Fruit fly (Drosophila melanogaster) whole organism, embryonic: ENCODE measurements around the gene CG42728.

ENCODE experiments used
- ATbp ChIP-seq: fragments of 200-800 bp; sonication (Bioruptor generic); optimal IDR thresholded peaks from 2 replicates; lab custom pipeline; 2017; ENCODE audit warnings: missing biosample characterization, mild to moderate bottlenecking, missing genetic modification characterization, missing genetic modification reagents
- Bgb ChIP-seq: fragments of 200-800 bp; sonication (Bioruptor generic); IDR thresholded peaks from 2 replicates; pipeline ENCODE4 v1.3.6; 2022; ENCODE audit warnings: missing biosample characterization, missing genetic modification characterization; ENCODE audit not compliant: partially characterized antibody
- Blimp-1 ChIP-seq: fragments of 200-800 bp; sonication (Bioruptor generic); optimal IDR thresholded peaks from 3 replicates; lab custom pipeline; 2018; ENCODE audit warnings: missing biosample characterization, missing genetic modification characterization, mild to moderate bottlenecking, moderate library complexity, missing genetic modification reagents
- CG10321 ChIP-seq: fragments of 200-800 bp; sonication (Bioruptor generic); IDR thresholded peaks from 2 replicates; pipeline ENCODE4 v1.3.6; 2022; ENCODE audit warnings: missing biosample characterization, missing genetic modification characterization
- CG10654 ChIP-seq: fragments of 200-800 bp; sonication (Bioruptor generic); optimal IDR thresholded peaks from 2 replicates; lab custom pipeline; 2016; ENCODE audit warnings: missing biosample characterization, missing genetic modification characterization
- CG11247 ChIP-seq: fragments of 200-800 bp; sonication (Bioruptor generic); IDR thresholded peaks from 2 replicates; pipeline ENCODE4 v1.3.6; 2022; ENCODE audit warnings: missing biosample characterization, missing genetic modification characterization
- CG11695 ChIP-seq: fragments of 200-800 bp; sonication (Bioruptor generic); IDR thresholded peaks from 3 replicates; pipeline ENCODE4 v1.3.6; 2022; ENCODE audit warnings: missing biosample characterization, missing genetic modification characterization
- CG12071 ChIP-seq: fragments of 200-800 bp; sonication (Bioruptor generic); optimal IDR thresholded peaks from 3 replicates; lab custom pipeline; 2018; ENCODE audit warnings: missing biosample characterization, mild to moderate bottlenecking, missing genetic modification characterization
- CG12219 ChIP-seq: fragments of 200-800 bp; sonication (Bioruptor generic); optimal IDR thresholded peaks from 3 replicates; lab custom pipeline; 2018; ENCODE audit warnings: missing biosample characterization, mild to moderate bottlenecking, missing genetic modification characterization
- CG1602 ChIP-seq: fragments of 200-800 bp; sonication (Bioruptor generic); optimal IDR thresholded peaks from 3 replicates; lab custom pipeline; 2016; ENCODE audit warnings: missing biosample characterization, missing genetic modification characterization
- CG18599 ChIP-seq: fragments of 200-800 bp; sonication (Bioruptor generic); optimal IDR thresholded peaks from 3 replicates; lab custom pipeline; 2017; ENCODE audit warnings: missing biosample characterization, missing genetic modification characterization, mild to moderate bottlenecking, moderate library complexity, missing genetic modification reagents
- CG3726 ChIP-seq: fragments of 200-800 bp; sonication (Bioruptor generic); IDR thresholded peaks from 3 replicates; pipeline ENCODE4, ENCODE4 v1.3.6; 2022; ENCODE audit warnings: missing biosample characterization, missing genetic modification characterization
- CG4360 ChIP-seq: fragments of 200-800 bp; sonication (Bioruptor generic); IDR thresholded peaks from 2 replicates; pipeline ENCODE4 v1.3.6; 2022; ENCODE audit warnings: missing biosample characterization, missing genetic modification characterization
- CG4424 ChIP-seq: fragments of 200-800 bp; sonication (Bioruptor generic); optimal IDR thresholded peaks from 3 replicates; lab custom pipeline; 2016; ENCODE audit warnings: missing biosample characterization, missing genetic modification characterization
- CG6765 ChIP-seq: fragments of 200-800 bp; sonication (Bioruptor generic); optimal IDR thresholded peaks from 3 replicates; lab custom pipeline; 2017; ENCODE audit warnings: missing biosample characterization, mild to moderate bottlenecking, missing genetic modification characterization
- CG7839 ChIP-seq: fragments of 200-800 bp; sonication (Bioruptor generic); optimal IDR thresholded peaks from 3 replicates; lab custom pipeline; 2018; ENCODE audit warnings: missing biosample characterization, mild to moderate bottlenecking, missing genetic modification characterization, moderate library complexity
- CG8388 ChIP-seq: fragments of 200-800 bp; sonication (Bioruptor generic); optimal IDR thresholded peaks from 2 replicates; lab custom pipeline; 2019; ENCODE audit warnings: missing biosample characterization, mild to moderate bottlenecking, missing genetic modification characterization, moderate library complexity
- CG9437 ChIP-seq: fragments of 200-800 bp; sonication (Bioruptor generic); optimal IDR thresholded peaks from 2 replicates; lab custom pipeline; 2018; ENCODE audit warnings: missing biosample characterization, mild to moderate bottlenecking, missing genetic modification characterization
- CG9727 ChIP-seq: fragments of 200-800 bp; sonication (Bioruptor generic); optimal IDR thresholded peaks from 3 replicates; lab custom pipeline; 2017; ENCODE audit warnings: missing biosample characterization, mild to moderate bottlenecking, missing genetic modification characterization
- CG9797 ChIP-seq: fragments of 200-800 bp; sonication (Bioruptor generic); optimal IDR thresholded peaks from 3 replicates; lab custom pipeline; 2018; ENCODE audit warnings: missing biosample characterization, mild to moderate bottlenecking, missing genetic modification characterization
- CG9817 ChIP-seq: fragments of 200-800 bp; sonication (Bioruptor generic); optimal IDR thresholded peaks from 2 replicates; lab custom pipeline; 2018; ENCODE audit warnings: missing biosample characterization, mild to moderate bottlenecking, missing genetic modification characterization, moderate library complexity
- CkIIα-i1 ChIP-seq: fragments of 200-800 bp; sonication (Bioruptor generic); IDR thresholded peaks from 2 replicates; pipeline ENCODE4 v1.3.6; 2022; ENCODE audit warnings: missing biosample characterization, missing genetic modification characterization
- Dad ChIP-seq: fragments of 200-800 bp; sonication (Bioruptor generic); optimal IDR thresholded peaks from 3 replicates; lab custom pipeline; 2016; ENCODE audit warnings: missing biosample characterization, missing genetic modification characterization
- Hand ChIP-seq: fragments of 200-800 bp; sonication (Bioruptor generic); optimal IDR thresholded peaks from 2 replicates; lab custom pipeline; 2017; ENCODE audit warnings: mild to moderate bottlenecking, missing biosample characterization, missing genetic modification reagents, missing genetic modification characterization
- Hmx ChIP-seq: fragments of 200-800 bp; sonication (Bioruptor generic); optimal IDR thresholded peaks from 2 replicates; lab custom pipeline; 2016; ENCODE audit warnings: missing biosample characterization, missing genetic modification characterization
- Med ChIP-seq: fragments of 200-800 bp; sonication (Bioruptor generic); peaks from one replicate; lab custom pipeline; 2016; ENCODE audit warnings: missing biosample characterization, missing genetic modification characterization, mild to moderate bottlenecking, inconsistent platforms, moderate library complexity
- Opbp ChIP-seq: fragments of 200-800 bp; sonication (Bioruptor generic); IDR thresholded peaks from 3 replicates; pipeline ENCODE4 v1.3.6; 2022; ENCODE audit warnings: missing biosample characterization, missing genetic modification characterization; ENCODE audit not compliant: partially characterized antibody
- PHDP ChIP-seq: fragments of 200-800 bp; sonication (Bioruptor generic); optimal IDR thresholded peaks from 3 replicates; lab custom pipeline; 2018; ENCODE audit warnings: missing biosample characterization, mild to moderate bottlenecking, missing genetic modification characterization, moderate library complexity
- Pdp1 ChIP-seq, 2 experiments: fragments of 200-800 bp; sonication (Bioruptor generic); optimal IDR thresholded peaks; 3 replicates each; lab custom pipeline; 2016; ENCODE audit warnings: missing biosample characterization in 2 of 2, missing genetic modification characterization in 2 of 2, mild to moderate bottlenecking in 1 of 2, moderate library complexity in 1 of 2
- Six4 ChIP-seq: fragments of 200-800 bp; sonication (Bioruptor generic); optimal IDR thresholded peaks from 2 replicates; lab custom pipeline; 2016; ENCODE audit warnings: missing biosample characterization, missing genetic modification characterization
- Vsx1 ChIP-seq: fragments of 200-800 bp; sonication (Bioruptor generic); optimal IDR thresholded peaks from 2 replicates; lab custom pipeline; 2017; ENCODE audit warnings: missing biosample characterization, mild to moderate bottlenecking, missing genetic modification characterization, missing genetic modification reagents
- ac ChIP-seq: fragments of 200-800 bp; sonication (Bioruptor generic); optimal IDR thresholded peaks from 3 replicates; lab custom pipeline; 2017; ENCODE audit warnings: missing biosample characterization, mild to moderate bottlenecking, missing genetic modification characterization
- ash1 ChIP-seq: fragments of 200-800 bp; sonication (Bioruptor generic); optimal IDR thresholded peaks from 2 replicates; lab custom pipeline; 2018; ENCODE audit warnings: missing biosample characterization, mild to moderate bottlenecking, missing genetic modification characterization
- cato ChIP-seq: fragments of 200-800 bp; sonication (Bioruptor generic); optimal IDR thresholded peaks from 2 replicates; lab custom pipeline; 2016; ENCODE audit warnings: missing biosample characterization, missing genetic modification characterization, borderline replicate concordance
- cwo ChIP-seq: fragments of 200-800 bp; sonication (Bioruptor generic); optimal IDR thresholded peaks from 3 replicates; lab custom pipeline; 2017; ENCODE audit warnings: missing biosample characterization, missing genetic modification characterization, mild to moderate bottlenecking, moderate library complexity, missing genetic modification reagents
- emc ChIP-seq: fragments of 200-800 bp; sonication (Bioruptor generic); optimal IDR thresholded peaks from 2 replicates; lab custom pipeline; 2016; ENCODE audit warnings: missing biosample characterization, missing genetic modification characterization
- her ChIP-seq: fragments of 200-800 bp; sonication (Bioruptor generic); optimal IDR thresholded peaks from 2 replicates; lab custom pipeline; 2016; ENCODE audit warnings: missing biosample characterization, missing genetic modification characterization
- jigr1 ChIP-seq: fragments of 200-800 bp; sonication (Bioruptor generic); IDR thresholded peaks from 3 replicates; pipeline ENCODE4 v1.3.6; 2022; ENCODE audit warnings: missing biosample characterization, missing genetic modification characterization
- kay ChIP-seq: fragments of 200-800 bp; sonication (Bioruptor generic); optimal IDR thresholded peaks from 2 replicates; lab custom pipeline; 2016; ENCODE audit warnings: missing biosample characterization, missing genetic modification characterization
- lola ChIP-seq, 3 experiments: fragments of >200 bp in 2 of 3; fragments of 200-800 bp in 1 of 3; sonication (Bioruptor generic) in 1 of 3; optimal IDR thresholded peaks; 2 replicates each; lab custom pipeline; 2017 to 2019; ENCODE audit warnings: missing biosample characterization in 3 of 3, missing genetic modification characterization in 3 of 3, mild to moderate bottlenecking in 1 of 3, moderate library complexity in 1 of 3
- nmo ChIP-seq: fragments of 200-800 bp; sonication (Bioruptor generic); optimal IDR thresholded peaks from 2 replicates; lab custom pipeline; 2018; ENCODE audit warnings: missing biosample characterization, mild to moderate bottlenecking, missing genetic modification characterization, moderate library complexity
- odd ChIP-seq: fragments of 200-800 bp; sonication (Bioruptor generic); optimal IDR thresholded peaks from 2 replicates; lab custom pipeline; 2017; ENCODE audit warnings: missing biosample characterization, mild to moderate bottlenecking, missing genetic modification characterization
- pb ChIP-seq: fragments of 200-800 bp; sonication (Bioruptor generic); optimal IDR thresholded peaks from 3 replicates; lab custom pipeline; 2016; ENCODE audit warnings: missing biosample characterization, missing genetic modification characterization
- row ChIP-seq: fragments of 200-800 bp; sonication (Bioruptor generic); IDR thresholded peaks from 3 replicates; pipeline ENCODE4 v1.3.6; 2022; ENCODE audit warnings: missing biosample characterization, missing genetic modification characterization
- sens ChIP-seq: fragments of 200-800 bp; sonication (Bioruptor generic); peaks from one replicate; lab custom pipeline; 2016; ENCODE audit warnings: missing biosample characterization, missing genetic modification characterization
- sisA ChIP-seq: fragments of 200-800 bp; sonication (Bioruptor generic); IDR thresholded peaks from 2 replicates; pipeline ENCODE4 v1.3.6; 2022; ENCODE audit warnings: missing biosample characterization, missing genetic modification characterization
- sqz ChIP-seq: fragments of 200-800 bp; sonication (Bioruptor generic); optimal IDR thresholded peaks from 3 replicates; lab custom pipeline; 2018; ENCODE audit warnings: missing biosample characterization, mild to moderate bottlenecking, missing genetic modification characterization
- tin ChIP-seq: fragments of 200-800 bp; sonication (Bioruptor generic); optimal IDR thresholded peaks from 3 replicates; lab custom pipeline; 2016; ENCODE audit warnings: missing biosample characterization, missing genetic modification characterization
- unc-4 ChIP-seq: fragments of 200-800 bp; sonication (Bioruptor generic); IDR thresholded peaks from 2 replicates; pipeline ENCODE4 v1.3.6; 2022; ENCODE audit warnings: missing biosample characterization, missing genetic modification characterization; ENCODE audit not compliant: partially characterized antibody
- vvl ChIP-seq: fragments of 200-800 bp; sonication (Bioruptor generic); IDR thresholded peaks from 2 replicates; pipeline ENCODE4 v1.3.6; 2022; ENCODE audit warnings: missing biosample characterization, missing genetic modification characterization

Gene CG42728

DNA sequence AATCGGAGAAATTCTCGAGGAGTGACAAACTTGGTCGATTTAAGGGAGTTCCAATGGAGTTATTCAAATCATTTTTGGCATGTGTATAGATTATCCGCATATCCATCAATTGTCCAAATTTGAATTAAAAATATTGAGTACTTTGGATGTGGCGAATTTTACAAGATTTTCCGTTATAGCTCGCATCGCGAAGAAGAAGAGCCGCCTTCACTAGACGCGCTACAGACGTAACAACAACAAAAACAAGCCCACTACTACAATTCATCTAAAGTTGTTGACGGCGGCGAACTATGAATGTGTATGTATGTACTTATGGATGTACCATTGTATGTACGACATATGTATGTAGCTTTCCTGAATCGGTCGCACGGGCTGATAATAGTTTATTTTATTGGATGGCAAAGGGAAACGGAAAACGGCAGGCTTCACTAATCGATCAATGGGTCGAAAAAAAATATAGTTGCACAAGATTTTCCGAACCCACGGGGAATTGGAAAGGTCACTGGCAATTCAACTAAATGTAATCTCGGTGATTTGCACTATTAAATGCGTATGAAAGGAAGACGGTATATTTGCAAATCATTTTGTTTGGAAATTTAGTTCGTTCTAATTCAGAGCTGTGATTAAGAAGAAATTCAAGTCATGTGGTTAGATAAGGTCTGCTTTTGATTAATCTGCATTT is 13.0 kb downstream of the CG42728 start (continued):
- peak; percentile 77 for TF ChIP-seq Med (GFP tag; lab: Kevin White, UChicago)
- peak; percentile 24 for TF ChIP-seq Hand (GFP tag; lab: Kevin White, UChicago)
- TF ChIP-seq Dad (GFP tag; lab: Kevin White, UChicago): no peak
- no peak for TF ChIP-seq odd (GFP tag; lab: Kevin White, UChicago)
- no peak for TF ChIP-seq CG10654 (GFP tag; lab: Kevin White, UChicago)
- no peak for TF ChIP-seq Blimp-1 (GFP tag; lab: Kevin White, UChicago)
- TF ChIP-seq CG11247 (GFP tag; lab: Robert Waterston, UW): no peak
- TF ChIP-seq sqz: no peak
- peak; percentile 28 for TF ChIP-seq Vsx1 (GFP tag; lab: Kevin White, UChicago)
- TF ChIP-seq vvl: no peak
- TF ChIP-seq CG7839 (tag; lab: Kevin White, UChicago): no peak
- TF ChIP-seq jigr1 (GFP tag; lab: Robert Waterston, UW): no peak
- no peak for TF ChIP-seq sisA (GFP tag; lab: Robert Waterston, UW)
- TF ChIP-seq Opbp (GFP tag; lab: Robert Waterston, UW): no peak
- TF ChIP-seq ATbp (GFP tag; lab: Kevin White, UChicago): no peak
- TF ChIP-seq CG9817: no peak
- TF ChIP-seq kay (GFP tag; lab: Kevin White, UChicago): no peak
- no peak for TF ChIP-seq Hmx (GFP tag; lab: Kevin White, UChicago)
- no peak for TF ChIP-seq pb
- no peak for TF ChIP-seq CG4424 (GFP tag; lab: Kevin White, UChicago)
- TF ChIP-seq CG12071: no peak
- no peak for TF ChIP-seq CG9727 (GFP tag; lab: Kevin White, UChicago)
- no peak for TF ChIP-seq lola (GFP tag; optimal IDR thresholded peaks at IDR 0.05; lab: Kevin White, UChicago)
- TF ChIP-seq nmo (GFP tag; lab: Kevin White, UChicago): no peak
- TF ChIP-seq sens: peak; percentile 37
- no peak for TF ChIP-seq cwo
- TF ChIP-seq CG4360 (GFP tag; lab: Robert Waterston, UW): peak; percentile 81
- no peak for TF ChIP-seq CkIIα-i1 (GFP tag; lab: Robert Waterston, UW)
- TF ChIP-seq ash1 (GFP tag; lab: Kevin White, UChicago): no peak
- no peak for TF ChIP-seq CG1602
- no peak for TF ChIP-seq Bgb (GFP tag; lab: Robert Waterston, UW)
- no peak for TF ChIP-seq CG9437 (GFP tag; lab: Kevin White, UChicago)
- no peak for TF ChIP-seq row (GFP tag; lab: Robert Waterston, UW)
- no peak for TF ChIP-seq her (GFP tag; lab: Kevin White, UChicago)
- no peak for TF ChIP-seq tin (GFP tag; lab: Kevin White, UChicago)
- TF ChIP-seq cato: no peak
- no peak for TF ChIP-seq CG18599 (GFP tag; lab: Kevin White, UChicago)
- no peak for TF ChIP-seq Six4 (GFP tag; lab: Kevin White, UChicago)
- TF ChIP-seq CG6765 (GFP tag; lab: Kevin White, UChicago): peak; percentile 17
- no peak for TF ChIP-seq CG12219 (GFP tag; lab: Kevin White, UChicago)
- TF ChIP-seq unc-4 (GFP tag; lab: Robert Waterston, UW): 0 out of 2 replicates have a peak, but pooled peaks have one; percentile 10
- no peak for TF ChIP-seq ac (GFP tag; lab: Kevin White, UChicago)
- peak in 1 of 2 experiments; percentile 43 for TF ChIP-seq Pdp1 (GFP tag; optimal IDR thresholded peaks at IDR 0.05; lab: Kevin White, UChicago)
- no peak for TF ChIP-seq PHDP (tag; lab: Kevin White, UChicago)
- no peak for TF ChIP-seq CG9797 (GFP tag; lab: Kevin White, UChicago)
- no peak for TF ChIP-seq emc
- TF ChIP-seq CG8388 (GFP tag; lab: Kevin White, UChicago): no peak
- TF ChIP-seq CG11695 (GFP tag; lab: Robert Waterston, UW): no peak
- no peak for TF ChIP-seq CG10321
- TF ChIP-seq CG3726 (GFP tag; lab: Robert Waterston, UW): no peak
